Fruit fly (Drosophila melanogaster) whole organism, embryonic: ENCODE data around the gene CG5290.

Source experiments
- Atf6 ChIP-seq: fragments of 200-800 bp; sonication (Bioruptor generic); IDR thresholded peaks from 2 replicates; pipeline ENCODE4 v1.3.6; 2022; ENCODE audit warnings: missing biosample characterization, missing genetic modification characterization
- Awh ChIP-seq: fragments of 200-800 bp; sonication (Bioruptor generic); IDR thresholded peaks from 2 replicates; pipeline ENCODE4, ENCODE4 v1.3.6; 2022; ENCODE audit warnings: missing biosample characterization, missing genetic modification characterization
- Bdp1 ChIP-seq: fragments of 200-800 bp; sonication (Bioruptor generic); optimal IDR thresholded peaks from 3 replicates; lab custom pipeline; 2016; ENCODE audit warnings: missing biosample characterization, missing genetic modification characterization
- Bteb2 ChIP-seq: fragments of 200-800 bp; sonication (Bioruptor generic); optimal IDR thresholded peaks from 2 replicates; lab custom pipeline; 2016; ENCODE audit warnings: missing biosample characterization, missing genetic modification characterization
- C15 ChIP-seq: fragments of 200-800 bp; sonication (Bioruptor generic); IDR thresholded peaks from 3 replicates; pipeline ENCODE4 v1.3.6; 2022; ENCODE audit warnings: missing biosample characterization, missing genetic modification characterization
- CG10274 ChIP-seq: fragments of 200-800 bp; sonication (Bioruptor generic); optimal IDR thresholded peaks from 3 replicates; lab custom pipeline; 2017; ENCODE audit warnings: missing biosample characterization, mild to moderate bottlenecking, missing genetic modification characterization
- CG10366 ChIP-seq: fragments of 200-800 bp; sonication (Bioruptor generic); IDR thresholded peaks from 2 replicates; pipeline ENCODE4 v1.3.6; 2022; ENCODE audit warnings: missing biosample characterization, missing genetic modification characterization
- CG1233 ChIP-seq: fragments of 200-800 bp; sonication (Bioruptor generic); optimal IDR thresholded peaks from 4 replicates; lab custom pipeline; 2018; ENCODE audit warnings: missing biosample characterization, mild to moderate bottlenecking, missing genetic modification characterization
- CG1529 ChIP-seq: fragments of 200-800 bp; sonication (Bioruptor generic); optimal IDR thresholded peaks from 3 replicates; lab custom pipeline; 2018; ENCODE audit warnings: missing biosample characterization, missing genetic modification characterization
- CG15514 ChIP-seq: fragments of 200-800 bp; sonication (Bioruptor generic); optimal IDR thresholded peaks from 3 replicates; lab custom pipeline; 2017; ENCODE audit warnings: missing biosample characterization, missing genetic modification characterization, mild to moderate bottlenecking, moderate library complexity, missing genetic modification reagents
- CG16813 ChIP-seq: fragments of 200-800 bp; sonication (Bioruptor generic); IDR thresholded peaks from 3 replicates; pipeline ENCODE4 v1.3.6; 2022; ENCODE audit warnings: missing biosample characterization, missing genetic modification characterization; ENCODE audit not compliant: partially characterized antibody
- CG17328 ChIP-seq: fragments of 200-800 bp; sonication (Bioruptor generic); IDR thresholded peaks from 2 replicates; pipeline ENCODE4 v1.3.6; 2022; ENCODE audit warnings: missing biosample characterization, missing genetic modification characterization
- CG1832 ChIP-seq: fragments of 200-800 bp; sonication (Bioruptor generic); optimal IDR thresholded peaks from 2 replicates; lab custom pipeline; 2017; ENCODE audit warnings: missing biosample characterization, mild to moderate bottlenecking, missing genetic modification characterization, inconsistent platforms
- CG2889 ChIP-seq: fragments of 200-800 bp; sonication (Bioruptor generic); IDR thresholded peaks from 3 replicates; pipeline ENCODE4 v1.3.6; 2022; ENCODE audit warnings: missing biosample characterization, missing genetic modification characterization
- CG33557 ChIP-seq: fragments of 200-800 bp; sonication (Bioruptor generic); optimal IDR thresholded peaks from 2 replicates; lab custom pipeline; 2019; ENCODE audit warnings: missing biosample characterization, mild to moderate bottlenecking, missing genetic modification characterization, moderate library complexity
- CG3407 ChIP-seq: fragments of 200-800 bp; sonication (Bioruptor generic); optimal IDR thresholded peaks from 2 replicates; lab custom pipeline; 2018; ENCODE audit warnings: missing biosample characterization, mild to moderate bottlenecking, missing genetic modification characterization
- CG3847 ChIP-seq: fragments of 200-800 bp; sonication (Bioruptor generic); IDR thresholded peaks from 2 replicates; pipeline ENCODE4 v1.3.6; 2022; ENCODE audit warnings: missing biosample characterization, missing genetic modification characterization
- CG5245 ChIP-seq: fragments of 200-800 bp; sonication (Bioruptor generic); optimal IDR thresholded peaks from 3 replicates; lab custom pipeline; 2016; ENCODE audit warnings: missing biosample characterization, missing genetic modification characterization
- CG6813 ChIP-seq: fragments of 200-800 bp; sonication (Bioruptor generic); optimal IDR thresholded peaks from 2 replicates; lab custom pipeline; 2017; ENCODE audit warnings: missing biosample characterization, missing genetic modification characterization, mild to moderate bottlenecking, moderate library complexity, missing genetic modification reagents
- CG8089 ChIP-seq: fragments of 200-800 bp; sonication (Bioruptor generic); optimal IDR thresholded peaks from 3 replicates; lab custom pipeline; 2016; ENCODE audit warnings: missing biosample characterization, missing genetic modification characterization
- CG9609 ChIP-seq: fragments of 200-800 bp; sonication (Bioruptor generic); optimal IDR thresholded peaks from 3 replicates; lab custom pipeline; 2016; ENCODE audit warnings: missing biosample characterization, missing genetic modification characterization
- CG9727 ChIP-seq: fragments of 200-800 bp; sonication (Bioruptor generic); optimal IDR thresholded peaks from 3 replicates; lab custom pipeline; 2017; ENCODE audit warnings: missing biosample characterization, mild to moderate bottlenecking, missing genetic modification characterization
- CG9817 ChIP-seq: fragments of 200-800 bp; sonication (Bioruptor generic); optimal IDR thresholded peaks from 2 replicates; lab custom pipeline; 2018; ENCODE audit warnings: missing biosample characterization, mild to moderate bottlenecking, missing genetic modification characterization, moderate library complexity
- Doc3 ChIP-seq: fragments of 200-800 bp; sonication (Bioruptor generic); IDR thresholded peaks from 3 replicates; pipeline ENCODE4 v1.3.6; 2022; ENCODE audit warnings: missing biosample characterization, missing genetic modification characterization; ENCODE audit not compliant: partially characterized antibody
- Dp ChIP-seq: fragments of 200-800 bp; sonication (Bioruptor generic); optimal IDR thresholded peaks from 2 replicates; lab custom pipeline; 2018; ENCODE audit warnings: missing biosample characterization, mild to moderate bottlenecking, missing genetic modification characterization, moderate library complexity
- Gsc ChIP-seq: fragments of 200-800 bp; sonication (Bioruptor generic); IDR thresholded peaks from 2 replicates; pipeline ENCODE4 v1.3.6; 2022; ENCODE audit warnings: missing biosample characterization, missing genetic modification characterization
- Gug ChIP-seq: fragments of 200-800 bp; sonication (Bioruptor generic); IDR thresholded peaks from 4 replicates; pipeline ENCODE4 v1.3.6; 2022; ENCODE audit warnings: missing biosample characterization, missing genetic modification characterization
- H2.0 ChIP-seq: fragments of 200-800 bp; sonication (Bioruptor generic); IDR thresholded peaks from 2 replicates; pipeline ENCODE4 v1.3.6; 2022; ENCODE audit warnings: missing biosample characterization, missing genetic modification characterization
- HLHmδ ChIP-seq: fragments of 200-800 bp; sonication (Bioruptor generic); optimal IDR thresholded peaks from 2 replicates; lab custom pipeline; 2018; ENCODE audit warnings: missing biosample characterization, mild to moderate bottlenecking, missing genetic modification characterization, moderate library complexity
- Hey ChIP-seq: fragments of 200-800 bp; sonication (Bioruptor generic); optimal IDR thresholded peaks from 3 replicates; lab custom pipeline; 2018; ENCODE audit warnings: missing biosample characterization, mild to moderate bottlenecking, missing genetic modification characterization
- HmgZ ChIP-seq: fragments of 200-800 bp; sonication (Bioruptor generic); optimal IDR thresholded peaks from 2 replicates; lab custom pipeline; 2018; ENCODE audit warnings: missing biosample characterization, mild to moderate bottlenecking, missing genetic modification characterization
- Hr78 ChIP-seq, 2 experiments: fragments of 200-800 bp in 1 of 2; fragments of >200 bp in 1 of 2; sonication (Bioruptor generic) in 1 of 2; optimal IDR thresholded peaks; 2 replicates each; lab custom pipeline; 2017 to 2019; ENCODE audit warnings: missing biosample characterization in 2 of 2, missing genetic modification characterization in 2 of 2, mild to moderate bottlenecking in 1 of 2, moderate library complexity in 1 of 2
- Myb ChIP-seq: fragments of 200-800 bp; sonication (Bioruptor generic); optimal IDR thresholded peaks from 2 replicates; lab custom pipeline; 2016; ENCODE audit warnings: missing biosample characterization, missing genetic modification characterization
- Oaz ChIP-seq: fragments of 200-800 bp; sonication (Bioruptor generic); IDR thresholded peaks from 2 replicates; pipeline ENCODE4 v1.3.6; 2022; ENCODE audit warnings: missing biosample characterization, missing genetic modification characterization
- Tbp ChIP-seq: fragments of >200 bp; optimal IDR thresholded peaks from 2 replicates; lab custom pipeline; 2018; ENCODE audit warnings: missing biosample characterization, missing genetic modification characterization
- ab ChIP-seq: fragments of 200-800 bp; sonication (Bioruptor generic); optimal IDR thresholded peaks from 2 replicates; lab custom pipeline; 2016; ENCODE audit warnings: missing biosample characterization, missing genetic modification characterization
- chm ChIP-seq: fragments of 200-800 bp; sonication (Bioruptor generic); IDR thresholded peaks from 2 replicates; pipeline ENCODE4 v1.3.6; 2022; ENCODE audit warnings: missing biosample characterization, missing genetic modification characterization
- da ChIP-seq: fragments of 200-800 bp; sonication (Bioruptor generic); optimal IDR thresholded peaks from 2 replicates; lab custom pipeline; 2016; ENCODE audit warnings: missing biosample characterization, missing genetic modification characterization
- dan ChIP-seq: fragments of 200-800 bp; sonication (Bioruptor generic); IDR thresholded peaks from 2 replicates; pipeline ENCODE4 v1.3.6; 2022; ENCODE audit warnings: missing biosample characterization, missing genetic modification characterization
- fu2 ChIP-seq: fragments of 200-800 bp; sonication (Bioruptor generic); optimal IDR thresholded peaks from 2 replicates; lab custom pipeline; 2016; ENCODE audit warnings: missing biosample characterization, missing genetic modification characterization
- grau ChIP-seq: fragments of 200-800 bp; optimal IDR thresholded peaks from 3 replicates; lab custom pipeline; 2019; ENCODE audit warnings: missing biosample characterization, mild to moderate bottlenecking, missing genetic modification characterization, moderate library complexity
- insv ChIP-seq, 2 experiments: fragments of 200-800 bp; sonication (Bioruptor generic); optimal IDR thresholded peaks; 3 replicates each; lab custom pipeline; 2016 to 2018; ENCODE audit warnings: missing biosample characterization in 2 of 2, missing genetic modification characterization in 2 of 2
- luna ChIP-seq: fragments of 200-800 bp; sonication (Bioruptor generic); optimal IDR thresholded peaks from 2 replicates; lab custom pipeline; 2016; ENCODE audit warnings: missing biosample characterization, missing genetic modification characterization
- onecut ChIP-seq: fragments of 200-800 bp; sonication (Bioruptor generic); IDR thresholded peaks from 2 replicates; pipeline ENCODE4 v1.3.6; 2022; ENCODE audit warnings: missing biosample characterization, missing genetic modification characterization
- ro ChIP-seq: fragments of 200-800 bp; sonication (Bioruptor generic); IDR thresholded peaks from 2 replicates; pipeline ENCODE4 v1.3.6; 2022; ENCODE audit warnings: missing biosample characterization, missing genetic modification characterization
- sim ChIP-seq: fragments of 200-800 bp; sonication (Bioruptor generic); IDR thresholded peaks from 2 replicates; pipeline ENCODE4 v1.3.6; 2022; ENCODE audit warnings: missing biosample characterization, missing genetic modification characterization
- so ChIP-seq: fragments of 200-800 bp; sonication (Bioruptor generic); IDR thresholded peaks from 3 replicates; pipeline ENCODE4 v1.3.6; 2022; ENCODE audit warnings: missing biosample characterization, missing genetic modification characterization
- sqz ChIP-seq: fragments of 200-800 bp; sonication (Bioruptor generic); optimal IDR thresholded peaks from 3 replicates; lab custom pipeline; 2018; ENCODE audit warnings: missing biosample characterization, mild to moderate bottlenecking, missing genetic modification characterization
- zen ChIP-seq: fragments of 200-800 bp; sonication (Bioruptor generic); optimal IDR thresholded peaks from 3 replicates; lab custom pipeline; 2018; ENCODE audit warnings: missing biosample characterization, mild to moderate bottlenecking, missing genetic modification characterization, moderate library complexity

Gene CG5290

dm6 chr3L:17948643-17949506, 36.5 kb upstream of the CG5290 start (continued):
- TF ChIP-seq CG5245 (GFP tag; lab: Kevin White, UChicago) (no peak), Myb (GFP tag; lab: Kevin White, UChicago) (peak; percentile 13), CG8089 (no peak), H2.0 (GFP tag; lab: Robert Waterston, UW) (peak; percentile 38; the same call in 1 of the 2 replicates), CG15514 (GFP tag; lab: Kevin White, UChicago) (peak; percentile 18), CG10366 (GFP tag; lab: Robert Waterston, UW) (no peak), Gug (GFP tag; lab: Robert Waterston, UW) (peak; percentile 13; the same call in 1 of the 4 replicates), Bteb2 (GFP tag; lab: Kevin White, UChicago) (no peak), Hey (peak; percentile 78), Dp (GFP tag; lab: Kevin White, UChicago) (no peak), CG2889 (GFP tag; lab: Robert Waterston, UW) (0 out of 3 replicates have a peak, but pooled peaks have one; percentile 36), sqz (peak; percentile 79), fu2 (GFP tag; lab: Kevin White, UChicago) (no peak), so (no peak), Awh (GFP tag; lab: Robert Waterston, UW) (0 out of 2 replicates have a peak, but pooled peaks have one; percentile 13), CG9817 (no peak), ab (GFP tag; lab: Kevin White, UChicago) (no peak), CG1233 (GFP tag; lab: Kevin White, UChicago) (no peak), dan (GFP tag; lab: Robert Waterston, UW) (no peak), Bdp1 (GFP tag; lab: Kevin White, UChicago) (no peak), CG6813 (GFP tag; lab: Kevin White, UChicago) (no peak), C15 (GFP tag; lab: Robert Waterston, UW) (0 out of 3 replicates have a peak, but pooled peaks have one; percentile 6), da (GFP tag; lab: Kevin White, UChicago) (no peak), chm (no peak), CG33557 (GFP tag; lab: Kevin White, UChicago) (peak; percentile 5), CG3407 (GFP tag; lab: Kevin White, UChicago) (no peak), luna (GFP tag; lab: Kevin White, UChicago) (no peak), Gsc (GFP tag; lab: Robert Waterston, UW) (no peak), CG1832 (peak; percentile 93), zen (no peak), sim (0 out of 2 replicates have a peak, but pooled peaks have one; percentile 15), Doc3 (GFP tag; lab: Robert Waterston, UW) (no peak), ro (GFP tag; lab: Robert Waterston, UW) (no peak), CG9609 (no peak), CG16813 (no peak), CG10274 (no peak), Atf6 (GFP tag; lab: Robert Waterston, UW) (peak; percentile 67; the same call in 1 of the 2 replicates), HLHmδ (GFP tag; lab: Kevin White, UChicago) (peak; percentile 47), Hr78 (GFP tag; optimal IDR thresholded peaks at IDR 0.05; lab: Kevin White, UChicago) (no peak), CG3847 (GFP tag; lab: Robert Waterston, UW) (no peak), insv (GFP tag; optimal IDR thresholded peaks at IDR 0.05; lab: Kevin White, UChicago) (no peak), grau (tag; lab: Kevin White, UChicago) (peak; percentile 37), onecut (GFP tag; lab: Robert Waterston, UW) (peak; percentile 28; the same call in 1 of the 2 replicates), Tbp (GFP tag; lab: Kevin White, UChicago) (no peak), HmgZ (tag; lab: Kevin White, UChicago) (peak; percentile 59), CG17328 (GFP tag; lab: Robert Waterston, UW) (no peak), CG1529 (GFP tag; lab: Kevin White, UChicago) (no peak), CG9727 (GFP tag; lab: Kevin White, UChicago) (peak; percentile 38), Oaz (GFP tag; lab: Robert Waterston, UW) (no peak)
